Fruit fly (Drosophila melanogaster) whole organism, embryonic: ENCODE measurements around the gene CG14105.

Source experiments
- C15 ChIP-seq: fragments of 200-800 bp; sonication (Bioruptor generic); IDR thresholded peaks from 3 replicates; pipeline ENCODE4 v1.3.6; 2022; ENCODE audit warnings: missing biosample characterization, missing genetic modification characterization
- CG15479 ChIP-seq: fragments of 200-800 bp; sonication (Bioruptor generic); optimal IDR thresholded peaks from 3 replicates; lab custom pipeline; 2019; ENCODE audit warnings: missing biosample characterization, mild to moderate bottlenecking, missing genetic modification characterization, moderate library complexity
- CG7271 ChIP-seq: fragments of 200-800 bp; sonication (Bioruptor generic); optimal IDR thresholded peaks from 2 replicates; lab custom pipeline; 2018; ENCODE audit warnings: missing biosample characterization, mild to moderate bottlenecking, missing genetic modification characterization, moderate library complexity
- CG7839 ChIP-seq: fragments of 200-800 bp; sonication (Bioruptor generic); optimal IDR thresholded peaks from 3 replicates; lab custom pipeline; 2018; ENCODE audit warnings: missing biosample characterization, mild to moderate bottlenecking, missing genetic modification characterization, moderate library complexity
- Dad ChIP-seq: fragments of 200-800 bp; sonication (Bioruptor generic); optimal IDR thresholded peaks from 3 replicates; lab custom pipeline; 2016; ENCODE audit warnings: missing biosample characterization, missing genetic modification characterization
- Ets65A ChIP-seq: fragments of 200-800 bp; sonication (Bioruptor generic); peaks from one replicate; lab custom pipeline; 2016; ENCODE audit warnings: missing biosample characterization, missing genetic modification characterization
- TFAM ChIP-seq: fragments of 200-800 bp; sonication (Bioruptor generic); optimal IDR thresholded peaks from 2 replicates; lab custom pipeline; 2017; ENCODE audit warnings: missing biosample characterization, missing genetic modification characterization, inconsistent platforms
- Trl ChIP-seq, 3 experiments: fragments of >200 bp in 2 of 3; fragments of 200-800 bp in 1 of 3; sonication (Bioruptor generic) in 1 of 3; optimal IDR thresholded peaks; 2 replicates in 1 of 3; 3 replicates in 2 of 3; lab custom pipeline; 2016 to 2017; ENCODE audit warnings: missing biosample characterization in 1 of 3, missing genetic modification characterization in 1 of 3
- bab2 ChIP-seq: fragments of 200-800 bp; sonication (Bioruptor generic); optimal IDR thresholded peaks from 2 replicates; lab custom pipeline; 2016; ENCODE audit warnings: missing biosample characterization, missing genetic modification characterization
- cad ChIP-seq: fragments of >200 bp; optimal IDR thresholded peaks from 2 replicates; lab custom pipeline; 2017; ENCODE audit warnings: missing biosample characterization, missing genetic modification characterization
- dan ChIP-seq: fragments of 200-800 bp; sonication (Bioruptor generic); IDR thresholded peaks from 2 replicates; pipeline ENCODE4 v1.3.6; 2022; ENCODE audit warnings: missing biosample characterization, missing genetic modification characterization
- ems ChIP-seq: fragments of 200-800 bp; sonication (Bioruptor generic); optimal IDR thresholded peaks from 3 replicates; lab custom pipeline; 2016; ENCODE audit warnings: missing biosample characterization, missing genetic modification characterization
- fru ChIP-seq: fragments of >200 bp; optimal IDR thresholded peaks from 2 replicates; lab custom pipeline; 2017
- h ChIP-seq: fragments of >200 bp; optimal IDR thresholded peaks from 2 replicates; lab custom pipeline; 2017
- psq ChIP-seq: fragments of 200-800 bp; sonication (Bioruptor generic); optimal IDR thresholded peaks from 2 replicates; lab custom pipeline; 2017; ENCODE audit warnings: missing biosample characterization, missing genetic modification characterization
- sqz ChIP-seq: fragments of 200-800 bp; sonication (Bioruptor generic); optimal IDR thresholded peaks from 3 replicates; lab custom pipeline; 2018; ENCODE audit warnings: missing biosample characterization, mild to moderate bottlenecking, missing genetic modification characterization
- ssp ChIP-seq: fragments of 200-800 bp; sonication (Bioruptor generic); IDR thresholded peaks from 2 replicates; pipeline ENCODE4 v1.3.6; 2022; ENCODE audit warnings: missing biosample characterization, missing genetic modification characterization
- tll ChIP-seq, 2 experiments: fragments of 200-800 bp in 1 of 2; fragments of >200 bp in 1 of 2; sonication (Bioruptor generic) in 1 of 2; optimal IDR thresholded peaks; 2 replicates each; lab custom pipeline; 2017 to 2019; ENCODE audit warnings: missing biosample characterization in 2 of 2, missing genetic modification characterization in 2 of 2, mild to moderate bottlenecking in 1 of 2, moderate library complexity in 1 of 2
- ttk ChIP-seq: fragments of 200-800 bp; sonication (Bioruptor generic); IDR thresholded peaks from 2 replicates; pipeline ENCODE4 v2.1.2; 2022; ENCODE audit warnings: missing biosample characterization, missing genetic modification characterization
- twi ChIP-seq: fragments of 200-800 bp; optimal IDR thresholded peaks from 2 replicates; lab custom pipeline; 2019; ENCODE audit warnings: missing biosample characterization, mild to moderate bottlenecking, missing genetic modification characterization, moderate library complexity
- zen ChIP-seq: fragments of 200-800 bp; sonication (Bioruptor generic); optimal IDR thresholded peaks from 3 replicates; lab custom pipeline; 2018; ENCODE audit warnings: missing biosample characterization, mild to moderate bottlenecking, missing genetic modification characterization, moderate library complexity

CG14105 gene

dm6 chr3L:13378202-13378601 lies 48.3 kb downstream of the CG14105 start, which contains the start of gene SNCF:
Gene SNCF (plus strand): TSS chr3L:13378583.
- no peak for TF ChIP-seq CG7839 (tag; lab: Kevin White, UChicago)
- TF ChIP-seq CG7271 (tag; lab: Kevin White, UChicago): peak; percentile 70
- no peak for TF ChIP-seq C15 (GFP tag; lab: Robert Waterston, UW)
- no peak for TF ChIP-seq bab2 (GFP tag; lab: Kevin White, UChicago)
- TF ChIP-seq Trl (optimal IDR thresholded peaks at IDR 0.05; lab: Kevin White, UChicago): no peak
- no peak for TF ChIP-seq Trl (GFP tag; optimal IDR thresholded peaks at IDR 0.05; lab: Kevin White, UChicago)
- TF ChIP-seq twi (tag; lab: Kevin White, UChicago): peak; percentile 54
- TF ChIP-seq ttk: no peak
- TF ChIP-seq zen: peak; percentile 98
- TF ChIP-seq sqz (GFP tag; lab: Kevin White, UChicago): no peak
- peak in 1 of 2 experiments; percentile 87 for TF ChIP-seq tll (GFP tag; optimal IDR thresholded peaks at IDR 0.05; lab: Kevin White, UChicago)
- no peak for TF ChIP-seq fru (lab: Kevin White, UChicago)
- no peak for TF ChIP-seq psq (GFP tag; lab: Kevin White, UChicago)
- TF ChIP-seq ssp: no peak
- no peak for TF ChIP-seq dan (GFP tag; lab: Robert Waterston, UW)
- TF ChIP-seq cad (GFP tag; lab: Kevin White, UChicago): peak; percentile 99
- no peak for TF ChIP-seq ems
- peak; percentile 49 for TF ChIP-seq CG15479 (GFP tag; lab: Kevin White, UChicago)
- TF ChIP-seq TFAM (GFP tag; lab: Kevin White, UChicago): no peak

dm6 chr3L:13377657-13378056 lies 48.8 kb downstream of the CG14105 start, which contains the start of gene CG14111:
Gene CG14111 (plus strand): TSS chr3L:13377957.
- TF ChIP-seq Dad (GFP tag; lab: Kevin White, UChicago) (no peak), Ets65A (peak; percentile 0), h (lab: Kevin White, UChicago) (no peak)
- TF ChIP-seq, all 482 proteins: peak for 1
